Fruit fly (Drosophila melanogaster): Measurements from ENCODE around the gene Ids.

dm6 chr3L:3394854-3395723 lies 17.0 kb downstream of the Ids start:
- TF ChIP-seq CG9705 (GFP tag; optimal IDR thresholded peaks at IDR 0.05) = peak; percentile 75
- TF ChIP-seq lola (GFP tag; optimal IDR thresholded peaks at IDR 0.05) = no peak
- TF ChIP-seq fru (GFP tag; optimal IDR thresholded peaks at IDR 0.05) = peak; percentile 89
- no peak for TF ChIP-seq N (GFP tag; optimal IDR thresholded peaks at IDR 0.05)
- peak; percentile 54 for TF ChIP-seq Mio (GFP tag; optimal IDR thresholded peaks at IDR 0.05)
